Worm (Caenorhabditis elegans) whole organism, L1 larva: ENCODE data around the gene srpa-72.

Experiments
- C16A3.4 ChIP-seq: fragments of 150-350 bp; optimal IDR thresholded peaks from 2 replicates; lab custom pipeline; 2014; ENCODE audit warnings: missing biosample characterization, missing genetic modification characterization
- Y116A8C.19 ChIP-seq: sonication (generic microtip); optimal IDR thresholded peaks from 2 replicates; lab custom pipeline; 2016; ENCODE audit warnings: missing compliant biosample characterization, missing genetic modification characterization, borderline replicate concordance
- alr-1 ChIP-seq: fragments of 200-800 bp; sonication (Bioruptor generic); optimal IDR thresholded peaks from 2 replicates; lab custom pipeline; 2018; ENCODE audit warnings: borderline replicate concordance, mild to moderate bottlenecking, missing genetic modification characterization, missing compliant biosample characterization
- aly-2 ChIP-seq: fragments of 150-350 bp; optimal IDR thresholded peaks from 2 replicates; lab custom pipeline; 2014; ENCODE audit warnings: missing biosample characterization, missing genetic modification characterization
- ama-1 ChIP-seq: fragments of 150-350 bp; optimal IDR thresholded peaks from 2 replicates; lab custom pipeline; 2014
- ceh-8 ChIP-seq: fragments of 200-800 bp; sonication (Bioruptor generic); optimal IDR thresholded peaks from 2 replicates; lab custom pipeline; 2018; ENCODE audit warnings: mild to moderate bottlenecking, missing genetic modification characterization, moderate library complexity, missing compliant biosample characterization
- dpl-1 ChIP-seq, 3 experiments: fragments of 150-350 bp in 2 of 3; sonication (generic microtip) in 1 of 3; optimal IDR thresholded peaks; 2 replicates each; lab custom pipeline; 2014 to 2017; ENCODE audit warnings: missing biosample characterization in 3 of 3, missing genetic modification characterization in 3 of 3, missing genetic modification reagents in 3 of 3
- efl-1 ChIP-seq, 4 experiments: fragments of 150-350 bp; optimal IDR thresholded peaks in 3 of 4; peaks in 1 of 4; 1 replicate in 1 of 4; 2 replicates in 3 of 4; lab custom pipeline; 2014; ENCODE audit warnings: missing biosample characterization in 2 of 4, missing genetic modification characterization in 2 of 4, missing genetic modification reagents in 2 of 4
- efl-3 ChIP-seq: fragments of 200-800 bp; sonication (Bioruptor generic); optimal IDR thresholded peaks from 2 replicates; lab custom pipeline; 2018; ENCODE audit warnings: mild to moderate bottlenecking, missing genetic modification characterization, missing compliant biosample characterization
- egl-27 ChIP-seq, 2 experiments: fragments of 150-350 bp in 1 of 2; sonication (generic microtip); optimal IDR thresholded peaks; 3 replicates each; lab custom pipeline; 2017 to 2018; ENCODE audit warnings: missing biosample characterization in 2 of 2, missing genetic modification characterization in 2 of 2, missing genetic modification reagents in 2 of 2
- elt-2 ChIP-seq: sonication (generic microtip); optimal IDR thresholded peaks from 2 replicates; lab custom pipeline; 2016; ENCODE audit warnings: missing genetic modification characterization, mild to moderate bottlenecking, inconsistent platforms, missing compliant biosample characterization, missing genetic modification reagents
- elt-3 ChIP-seq, 6 experiments: fragments of 150-350 bp in 1 of 6; sonication (generic microtip); optimal IDR thresholded peaks; 2 replicates each; lab custom pipeline; 2017 to 2018; ENCODE audit warnings: missing biosample characterization in 6 of 6, missing genetic modification characterization in 6 of 6, inconsistent platforms in 1 of 6
- fkh-10 ChIP-seq: sonication (generic microtip); optimal IDR thresholded peaks from 2 replicates; lab custom pipeline; 2017; ENCODE audit warnings: missing biosample characterization, missing genetic modification reagents, missing genetic modification characterization
- fkh-4 ChIP-seq: sonication (generic microtip); optimal IDR thresholded peaks from 2 replicates; lab custom pipeline; 2016; ENCODE audit warnings: missing compliant biosample characterization, missing genetic modification characterization, borderline replicate concordance
- fos-1 ChIP-seq: fragments of 150-350 bp; optimal IDR thresholded peaks from 2 replicates; lab custom pipeline; 2014; ENCODE audit warnings: missing biosample characterization, missing genetic modification characterization
- hlh-17 ChIP-seq: fragments of 200-800 bp; sonication (Bioruptor generic); optimal IDR thresholded peaks from 2 replicates; lab custom pipeline; 2018; ENCODE audit warnings: missing genetic modification characterization, mild to moderate bottlenecking, missing compliant biosample characterization, moderate library complexity, borderline replicate concordance
- hpl-2 ChIP-seq: fragments of 150-350 bp; optimal IDR thresholded peaks from 2 replicates; lab custom pipeline; 2014; ENCODE audit warnings: missing biosample characterization, missing genetic modification reagents, missing genetic modification characterization
- irx-1 ChIP-seq: sonication (generic microtip); optimal IDR thresholded peaks from 2 replicates; lab custom pipeline; 2016; ENCODE audit warnings: missing genetic modification characterization, missing compliant biosample characterization
- jun-1 ChIP-seq: fragments of 150-350 bp; optimal IDR thresholded peaks from 2 replicates; lab custom pipeline; 2014; ENCODE audit warnings: missing biosample characterization, missing genetic modification reagents, missing genetic modification characterization
- lin-13 ChIP-seq: fragments of 150-350 bp; optimal IDR thresholded peaks from 2 replicates; lab custom pipeline; 2014; ENCODE audit warnings: missing biosample characterization, missing genetic modification reagents, missing genetic modification characterization
- lin-14 ChIP-seq: fragments of 200-800 bp; sonication (Bioruptor generic); optimal IDR thresholded peaks from 2 replicates; lab custom pipeline; 2018; ENCODE audit warnings: mild to moderate bottlenecking, missing genetic modification characterization, moderate library complexity, missing compliant biosample characterization
- lin-15B ChIP-seq: fragments of 150-350 bp; sonication (generic microtip); optimal IDR thresholded peaks from 3 replicates; lab custom pipeline; 2014; ENCODE audit warnings: missing biosample characterization, missing genetic modification characterization
- lin-35 ChIP-seq, 2 experiments: fragments of 150-350 bp; optimal IDR thresholded peaks; 2 replicates each; lab custom pipeline; 2014; ENCODE audit warnings: missing biosample characterization in 2 of 2, missing genetic modification characterization in 2 of 2, missing genetic modification reagents in 2 of 2
- lin-39 ChIP-seq: fragments of 150-350 bp; optimal IDR thresholded peaks from 2 replicates; lab custom pipeline; 2014; ENCODE audit warnings: missing biosample characterization, missing genetic modification reagents, missing genetic modification characterization
- mab-9 ChIP-seq: fragments of 200-800 bp; sonication (Bioruptor generic); IDR thresholded peaks from 2 replicates; pipeline ENCODE4 v1.3.6; 2022; ENCODE audit warnings: missing genetic modification reagents, missing genetic modification characterization, missing compliant biosample characterization
- mdl-1 ChIP-seq, 2 experiments: fragments of 150-350 bp; optimal IDR thresholded peaks; 2 replicates each; lab custom pipeline; 2014 to 2017; ENCODE audit warnings: missing biosample characterization in 2 of 2, missing genetic modification characterization in 2 of 2, inconsistent platforms in 1 of 2
- nhr-11 ChIP-seq: fragments of 150-350 bp; optimal IDR thresholded peaks from 2 replicates; lab custom pipeline; 2014; ENCODE audit warnings: missing biosample characterization, missing genetic modification characterization
- nhr-12 ChIP-seq: sonication (generic microtip); optimal IDR thresholded peaks from 2 replicates; lab custom pipeline; 2017; ENCODE audit warnings: missing biosample characterization, missing genetic modification characterization
- nhr-20 ChIP-seq: sonication (generic microtip); optimal IDR thresholded peaks from 2 replicates; lab custom pipeline; 2016; ENCODE audit warnings: mild to moderate bottlenecking, missing genetic modification characterization, missing compliant biosample characterization
- nhr-237 ChIP-seq: fragments of 150-350 bp; optimal IDR thresholded peaks from 2 replicates; lab custom pipeline; 2014; ENCODE audit warnings: missing biosample characterization, missing genetic modification characterization
- nhr-28 ChIP-seq: fragments of 150-350 bp; optimal IDR thresholded peaks from 2 replicates; lab custom pipeline; 2014; ENCODE audit warnings: missing biosample characterization, missing genetic modification characterization
- nhr-47 ChIP-seq: sonication (generic microtip); optimal IDR thresholded peaks from 2 replicates; lab custom pipeline; 2016; ENCODE audit warnings: mild to moderate bottlenecking, missing genetic modification characterization, moderate library complexity, missing compliant biosample characterization
- nhr-71 ChIP-seq: sonication (generic microtip); optimal IDR thresholded peaks from 2 replicates; lab custom pipeline; 2016; ENCODE audit warnings: mild to moderate bottlenecking, missing genetic modification characterization, moderate library complexity, missing compliant biosample characterization
- nhr-76 ChIP-seq: sonication (generic microtip); optimal IDR thresholded peaks from 2 replicates; lab custom pipeline; 2017; ENCODE audit warnings: missing biosample characterization, missing genetic modification characterization
- nhr-84 ChIP-seq: sonication (generic microtip); optimal IDR thresholded peaks from 2 replicates; lab custom pipeline; 2017; ENCODE audit warnings: missing biosample characterization, missing genetic modification characterization
- nhr-85 ChIP-seq: sonication (generic microtip); peaks from one replicate; lab custom pipeline; 2016; ENCODE audit warnings: missing genetic modification characterization, inconsistent platforms, missing compliant biosample characterization
- nhr-90 ChIP-seq: sonication (generic microtip); optimal IDR thresholded peaks from 2 replicates; lab custom pipeline; 2016; ENCODE audit warnings: mild to moderate bottlenecking, missing genetic modification characterization, missing compliant biosample characterization; ENCODE audit not compliant: poor library complexity
- pax-3 ChIP-seq: fragments of 200-800 bp; sonication (Bioruptor generic); optimal IDR thresholded peaks from 2 replicates; lab custom pipeline; 2018; ENCODE audit warnings: mild to moderate bottlenecking, missing genetic modification characterization, moderate library complexity, missing compliant biosample characterization
- rnt-1 ChIP-seq: sonication (generic microtip); optimal IDR thresholded peaks from 2 replicates; lab custom pipeline; 2016; ENCODE audit warnings: mild to moderate bottlenecking, missing genetic modification characterization, moderate library complexity, missing compliant biosample characterization
- snu-23 ChIP-seq: sonication (generic microtip); optimal IDR thresholded peaks from 2 replicates; lab custom pipeline; 2016; ENCODE audit warnings: missing genetic modification characterization, missing compliant biosample characterization
- sptf-1 ChIP-seq: fragments of 150-350 bp; optimal IDR thresholded peaks from 2 replicates; lab custom pipeline; 2014; ENCODE audit warnings: missing biosample characterization, missing genetic modification characterization
- sup-37 ChIP-seq: fragments of 200-800 bp; sonication (Bioruptor generic); optimal IDR thresholded peaks from 2 replicates; lab custom pipeline; 2018; ENCODE audit warnings: mild to moderate bottlenecking, missing genetic modification characterization, missing compliant biosample characterization
- tbx-2 ChIP-seq: sonication (generic microtip); optimal IDR thresholded peaks from 2 replicates; lab custom pipeline; 2016; ENCODE audit warnings: missing genetic modification characterization, missing compliant biosample characterization
- tlp-1 ChIP-seq: fragments of 150-350 bp; optimal IDR thresholded peaks from 2 replicates; lab custom pipeline; 2014; ENCODE audit warnings: missing biosample characterization, missing genetic modification characterization
- unc-62 ChIP-seq: fragments of 150-350 bp; optimal IDR thresholded peaks from 2 replicates; lab custom pipeline; 2014; ENCODE audit warnings: missing biosample characterization, missing genetic modification reagents, missing genetic modification characterization
- unc-86 ChIP-seq: sonication (generic microtip); optimal IDR thresholded peaks from 2 replicates; lab custom pipeline; 2016; ENCODE audit warnings: missing genetic modification characterization, missing compliant biosample characterization
- unc-98 ChIP-seq: fragments of 200-800 bp; sonication (Bioruptor generic); IDR thresholded peaks from 2 replicates; pipeline ENCODE4 v1.3.6; 2022; ENCODE audit warnings: missing genetic modification characterization, missing compliant biosample characterization
- vab-15 ChIP-seq: sonication (generic microtip); optimal IDR thresholded peaks from 2 replicates; lab custom pipeline; 2017; ENCODE audit warnings: missing genotype, mild to moderate bottlenecking, missing genetic modification characterization, missing compliant biosample characterization
- zag-1 ChIP-seq: fragments of 150-350 bp; optimal IDR thresholded peaks from 2 replicates; lab custom pipeline; 2014; ENCODE audit warnings: missing biosample characterization, missing genetic modification characterization
- zip-4 ChIP-seq: fragments of 200-800 bp; sonication (Bioruptor generic); optimal IDR thresholded peaks from 2 replicates; lab custom pipeline; 2018; ENCODE audit warnings: mild to moderate bottlenecking, missing genetic modification characterization, moderate library complexity, missing compliant biosample characterization
- ztf-4 ChIP-seq: fragments of 150-350 bp; optimal IDR thresholded peaks from 2 replicates; lab custom pipeline; 2014; ENCODE audit warnings: missing biosample characterization, missing genetic modification characterization

The srpa-72 gene

ce11 chrII:2800550-2801233 lies 13.4 kb downstream of the srpa-72 start, which contains the start of gene nhr-119 (continued):
- TF ChIP-seq zip-4, result no peak
- TF ChIP-seq Y116A8C.19 (tag; lab: Kevin White, UChicago), result no peak
- no peak for TF ChIP-seq nhr-12 (tag; lab: Kevin White, UChicago)
- TF ChIP-seq nhr-47 (tag; lab: Kevin White, UChicago), result peak; percentile 77
- TF ChIP-seq lin-14, result peak; percentile 83
- no peak for TF ChIP-seq efl-3 (GFP tag; lab: Kevin White, UChicago)
- TF ChIP-seq unc-86, result no peak
- TF ChIP-seq lin-15B (tag; lab: Kevin White, UChicago), result no peak
- TF ChIP-seq nhr-76 (tag; lab: Kevin White, UChicago), result no peak
- TF ChIP-seq ceh-8 (GFP tag; lab: Kevin White, UChicago), result no peak
- peak; percentile 6 to 69 for TF ChIP-seq lin-35 (GFP tag; optimal IDR thresholded peaks at IDR 0.05; lab: Kevin White, UChicago)
- TF ChIP-seq C16A3.4 (tag; lab: Kevin White, UChicago), result peak; percentile 19
- peak; percentile 95 for TF ChIP-seq elt-2
- TF ChIP-seq lin-13 (GFP tag; lab: Kevin White, UChicago), result peak; percentile 26
- no peak for TF ChIP-seq pax-3 (tag; lab: Kevin White, UChicago)
- no peak for TF ChIP-seq nhr-28 (tag; lab: Kevin White, UChicago)
- no peak for TF ChIP-seq sup-37
- TF ChIP-seq nhr-11 (tag; lab: Kevin White, UChicago), result peak; percentile 86
- TF ChIP-seq unc-98, result no peak
- TF ChIP-seq rnt-1, result peak; percentile 87
- peak; percentile 61 to 65 for TF ChIP-seq efl-1 (optimal IDR thresholded peaks at IDR 0.05; lab: Kevin White, UChicago)
- TF ChIP-seq efl-1 (GFP tag; optimal IDR thresholded peaks at IDR 0.05 in 1 of 2; lab: Kevin White, UChicago), result peak; percentile 23 to 95
- TF ChIP-seq zag-1, result no peak
- no peak for TF ChIP-seq mab-9
- TF ChIP-seq irx-1, result peak; percentile 28
- peak; percentile 90 for TF ChIP-seq nhr-20 (tag; lab: Kevin White, UChicago)
- TF ChIP-seq nhr-85 (tag; lab: Kevin White, UChicago), result peak; percentile 98
- TF ChIP-seq alr-1, result no peak
- TF ChIP-seq vab-15 (tag; lab: Kevin White, UChicago), result no peak
- TF ChIP-seq nhr-71 (tag; lab: Kevin White, UChicago), result peak; percentile 94
- TF ChIP-seq tlp-1, result no peak
- peak; percentile 0 for TF ChIP-seq ama-1 (lab: Kevin White, UChicago)
- peak; percentile 92 for TF ChIP-seq lin-39 (tag; lab: Kevin White, UChicago)
- no peak for TF ChIP-seq egl-27 (tag; optimal IDR thresholded peaks at IDR 0.05; lab: Kevin White, UChicago)
- TF ChIP-seq tbx-2 (tag; lab: Kevin White, UChicago), result peak; percentile 77
- TF ChIP-seq fkh-4 (tag; lab: Kevin White, UChicago), result no peak
- TF ChIP-seq sptf-1 (tag; lab: Kevin White, UChicago), result no peak
- peak; percentile 83 for TF ChIP-seq snu-23
- peak; percentile 40 for TF ChIP-seq ztf-4 (tag; lab: Kevin White, UChicago)
- no peak for TF ChIP-seq aly-2 (tag; lab: Kevin White, UChicago)
- TF ChIP-seq elt-3 (tag; optimal IDR thresholded peaks at IDR 0.05; lab: Kevin White, UChicago), result peak in 3 of 6 experiments; percentile 91 to 99 (median 91)
- TF ChIP-seq hpl-2 (GFP tag; lab: Kevin White, UChicago), result no peak
- TF ChIP-seq dpl-1 (GFP tag; optimal IDR thresholded peaks at IDR 0.05; lab: Kevin White, UChicago), result peak; percentile 32 to 58 (median 34)
- no peak for TF ChIP-seq nhr-84 (tag; lab: Kevin White, UChicago)
- TF ChIP-seq jun-1 (tag; lab: Kevin White, UChicago), result peak; percentile 73
- no peak for TF ChIP-seq hlh-17
- TF ChIP-seq nhr-237 (tag; lab: Kevin White, UChicago), result no peak
- TF ChIP-seq nhr-90, result peak; percentile 87
- TF ChIP-seq fos-1, result no peak
- TF ChIP-seq fkh-10, result no peak
- peak in 1 of 2 experiments; percentile 71 for TF ChIP-seq mdl-1 (tag; optimal IDR thresholded peaks at IDR 0.05; lab: Kevin White, UChicago)
- TF ChIP-seq unc-62 (GFP tag; lab: Kevin White, UChicago), result no peak
